Fruit fly (Drosophila melanogaster) whole organism, embryonic: ENCODE results near the gene CG31675.

Experiments
- Ada2b ChIP-seq: fragments of 200-800 bp; sonication (Bioruptor generic); IDR thresholded peaks from 2 replicates; pipeline ENCODE4 v1.3.6; 2022; ENCODE audit warnings: missing biosample characterization, missing genetic modification characterization
- Aef1 ChIP-seq: fragments of 200-800 bp; sonication (Bioruptor generic); IDR thresholded peaks from 3 replicates; pipeline ENCODE4 v1.3.6; 2022; ENCODE audit warnings: missing biosample characterization, missing genetic modification characterization
- CG10147 ChIP-seq: fragments of 200-800 bp; sonication (Bioruptor generic); optimal IDR thresholded peaks from 2 replicates; lab custom pipeline; 2019; ENCODE audit warnings: missing biosample characterization, mild to moderate bottlenecking, missing genetic modification characterization, moderate library complexity
- CG10979 ChIP-seq: fragments of 200-800 bp; sonication (Bioruptor generic); optimal IDR thresholded peaks from 2 replicates; lab custom pipeline; 2018; ENCODE audit warnings: missing biosample characterization, mild to moderate bottlenecking, missing genetic modification characterization, moderate library complexity
- CG13624 ChIP-seq: fragments of 200-800 bp; sonication (Bioruptor generic); optimal IDR thresholded peaks from 2 replicates; lab custom pipeline; 2016; ENCODE audit warnings: missing biosample characterization, missing genetic modification characterization
- CG15269 ChIP-seq: fragments of 200-800 bp; sonication (Bioruptor generic); optimal IDR thresholded peaks from 2 replicates; lab custom pipeline; 2018; ENCODE audit warnings: missing biosample characterization, mild to moderate bottlenecking, missing genetic modification characterization, moderate library complexity
- CG1603 ChIP-seq: fragments of 200-800 bp; sonication (Bioruptor generic); optimal IDR thresholded peaks from 2 replicates; lab custom pipeline; 2019; ENCODE audit warnings: missing biosample characterization, mild to moderate bottlenecking, missing genetic modification characterization, moderate library complexity
- CG17359 ChIP-seq: fragments of 200-800 bp; sonication (Bioruptor generic); optimal IDR thresholded peaks from 3 replicates; lab custom pipeline; 2018; ENCODE audit warnings: missing biosample characterization, mild to moderate bottlenecking, missing genetic modification characterization, moderate library complexity
- CG17612 ChIP-seq: fragments of 200-800 bp; sonication (Bioruptor generic); IDR thresholded peaks from 2 replicates; pipeline ENCODE4 v1.3.6; 2022; ENCODE audit warnings: missing biosample characterization, missing genetic modification characterization
- CG17829 ChIP-seq: fragments of 200-800 bp; optimal IDR thresholded peaks from 2 replicates; lab custom pipeline; 2019; ENCODE audit warnings: missing biosample characterization, mild to moderate bottlenecking, missing genetic modification characterization, moderate library complexity
- CG18262 ChIP-seq: fragments of 200-800 bp; optimal IDR thresholded peaks from 3 replicates; lab custom pipeline; 2019; ENCODE audit warnings: missing biosample characterization, mild to moderate bottlenecking, missing genetic modification characterization, moderate library complexity
- CG2712 ChIP-seq: fragments of 200-800 bp; optimal IDR thresholded peaks from 3 replicates; lab custom pipeline; 2019; ENCODE audit warnings: missing biosample characterization, mild to moderate bottlenecking, missing genetic modification characterization, moderate library complexity
- CG30020 ChIP-seq: fragments of 200-800 bp; optimal IDR thresholded peaks from 2 replicates; lab custom pipeline; 2019; ENCODE audit warnings: missing biosample characterization, mild to moderate bottlenecking, missing genetic modification characterization, moderate library complexity
- CG34224 ChIP-seq: fragments of 200-800 bp; sonication (Bioruptor generic); IDR thresholded peaks from 3 replicates; pipeline ENCODE4 v1.3.6; 2022; ENCODE audit warnings: missing biosample characterization, missing genetic modification characterization; ENCODE audit not compliant: partially characterized antibody
- CG42726 ChIP-seq: fragments of 200-800 bp; sonication (Bioruptor generic); IDR thresholded peaks from 2 replicates; pipeline ENCODE4 v1.3.6; 2022; ENCODE audit warnings: missing biosample characterization, missing genetic modification characterization; ENCODE audit not compliant: partially characterized antibody
- CG7745 ChIP-seq: fragments of 200-800 bp; sonication (Bioruptor generic); optimal IDR thresholded peaks from 2 replicates; lab custom pipeline; 2018; ENCODE audit warnings: missing biosample characterization, mild to moderate bottlenecking, missing genetic modification characterization, moderate library complexity
- CG7839 ChIP-seq: fragments of 200-800 bp; sonication (Bioruptor generic); optimal IDR thresholded peaks from 3 replicates; lab custom pipeline; 2018; ENCODE audit warnings: missing biosample characterization, mild to moderate bottlenecking, missing genetic modification characterization, moderate library complexity
- CG8944 ChIP-seq: fragments of 200-800 bp; sonication (Bioruptor generic); optimal IDR thresholded peaks from 3 replicates; lab custom pipeline; 2016; ENCODE audit warnings: missing biosample characterization, missing genetic modification characterization
- CG9876 ChIP-seq: fragments of 200-800 bp; sonication (Bioruptor generic); optimal IDR thresholded peaks from 2 replicates; lab custom pipeline; 2016; ENCODE audit warnings: missing biosample characterization, missing genetic modification characterization
- D19B ChIP-seq: fragments of 200-800 bp; sonication (Bioruptor generic); optimal IDR thresholded peaks from 2 replicates; lab custom pipeline; 2017; ENCODE audit warnings: missing biosample characterization, mild to moderate bottlenecking, missing genetic modification characterization
- Dek ChIP-seq: fragments of 200-800 bp; sonication (Bioruptor generic); optimal IDR thresholded peaks from 3 replicates; lab custom pipeline; 2019; ENCODE audit warnings: missing biosample characterization, mild to moderate bottlenecking, missing genetic modification characterization, moderate library complexity
- HLHmδ ChIP-seq: fragments of 200-800 bp; sonication (Bioruptor generic); optimal IDR thresholded peaks from 2 replicates; lab custom pipeline; 2018; ENCODE audit warnings: missing biosample characterization, mild to moderate bottlenecking, missing genetic modification characterization, moderate library complexity
- Hmx ChIP-seq: fragments of 200-800 bp; sonication (Bioruptor generic); optimal IDR thresholded peaks from 2 replicates; lab custom pipeline; 2016; ENCODE audit warnings: missing biosample characterization, missing genetic modification characterization
- Med ChIP-seq: fragments of 200-800 bp; sonication (Bioruptor generic); peaks from one replicate; lab custom pipeline; 2016; ENCODE audit warnings: missing biosample characterization, missing genetic modification characterization, mild to moderate bottlenecking, inconsistent platforms, moderate library complexity
- Myb ChIP-seq: fragments of 200-800 bp; sonication (Bioruptor generic); optimal IDR thresholded peaks from 2 replicates; lab custom pipeline; 2016; ENCODE audit warnings: missing biosample characterization, missing genetic modification characterization
- Trl ChIP-seq, 3 experiments: fragments of >200 bp in 2 of 3; fragments of 200-800 bp in 1 of 3; sonication (Bioruptor generic) in 1 of 3; optimal IDR thresholded peaks; 2 replicates in 1 of 3; 3 replicates in 2 of 3; lab custom pipeline; 2016 to 2017; ENCODE audit warnings: missing biosample characterization in 1 of 3, missing genetic modification characterization in 1 of 3
- Xrp1 ChIP-seq: fragments of 200-800 bp; sonication (Bioruptor generic); IDR thresholded peaks from 2 replicates; pipeline ENCODE4 v1.3.6; 2022; ENCODE audit warnings: missing biosample characterization, missing genetic modification characterization
- bbx ChIP-seq: fragments of 200-800 bp; sonication (Bioruptor generic); IDR thresholded peaks from 2 replicates; pipeline ENCODE4 v1.3.6; 2022; ENCODE audit warnings: missing biosample characterization, missing genetic modification characterization; ENCODE audit not compliant: partially characterized antibody
- bcd ChIP-seq: fragments of 200-800 bp; sonication (Bioruptor generic); optimal IDR thresholded peaks from 2 replicates; lab custom pipeline; 2017; ENCODE audit warnings: missing biosample characterization, mild to moderate bottlenecking, missing genetic modification characterization
- dan ChIP-seq: fragments of 200-800 bp; sonication (Bioruptor generic); IDR thresholded peaks from 2 replicates; pipeline ENCODE4 v1.3.6; 2022; ENCODE audit warnings: missing biosample characterization, missing genetic modification characterization
- dpn ChIP-seq, 2 experiments: fragments of 200-800 bp; sonication (Bioruptor generic); optimal IDR thresholded peaks; 3 replicates each; lab custom pipeline; 2016; ENCODE audit warnings: missing biosample characterization in 2 of 2, missing genetic modification characterization in 2 of 2
- dysf ChIP-seq: fragments of 200-800 bp; sonication (Bioruptor generic); IDR thresholded peaks from 3 replicates; pipeline ENCODE4 v1.3.6; 2022; ENCODE audit warnings: missing biosample characterization, missing genetic modification characterization
- eve ChIP-seq, 2 experiments: fragments of >200 bp; optimal IDR thresholded peaks; 2 replicates each; lab custom pipeline; 2017; ENCODE audit warnings: missing biosample characterization in 2 of 2, missing genetic modification characterization in 2 of 2
- fd102C ChIP-seq: fragments of 200-800 bp; sonication (Bioruptor generic); optimal IDR thresholded peaks from 2 replicates; lab custom pipeline; 2018; ENCODE audit warnings: missing biosample characterization, mild to moderate bottlenecking, missing genetic modification characterization, moderate library complexity
- gcm ChIP-seq: fragments of 200-800 bp; sonication (Bioruptor generic); optimal IDR thresholded peaks from 2 replicates; lab custom pipeline; 2019; ENCODE audit warnings: missing biosample characterization, mild to moderate bottlenecking, missing genetic modification characterization, moderate library complexity
- maf-S ChIP-seq: fragments of 200-800 bp; sonication (Bioruptor generic); optimal IDR thresholded peaks from 2 replicates; lab custom pipeline; 2016; ENCODE audit warnings: missing biosample characterization, missing genetic modification characterization
- mld ChIP-seq: fragments of 200-800 bp; sonication (Bioruptor generic); IDR thresholded peaks from 3 replicates; pipeline ENCODE4 v1.3.6; 2022; ENCODE audit warnings: missing biosample characterization, missing genetic modification characterization; ENCODE audit not compliant: partially characterized antibody
- nerfin-2 ChIP-seq: fragments of 200-800 bp; sonication (Bioruptor generic); IDR thresholded peaks from 2 replicates; pipeline ENCODE4 v1.3.6; 2022; ENCODE audit warnings: missing biosample characterization, missing genetic modification characterization; ENCODE audit not compliant: partially characterized antibody
- otp ChIP-seq: fragments of 200-800 bp; sonication (Bioruptor generic); IDR thresholded peaks from 3 replicates; pipeline ENCODE4, ENCODE4 v1.3.6; 2022; ENCODE audit warnings: missing biosample characterization, missing genetic modification characterization
- prd ChIP-seq, 3 experiments: fragments of >200 bp in 2 of 3; fragments of 200-800 bp in 1 of 3; sonication (Bioruptor generic) in 1 of 3; optimal IDR thresholded peaks in 2 of 3; IDR thresholded peaks in 1 of 3; 2 replicates in 2 of 3; 3 replicates in 1 of 3; pipeline versions ENCODE4 v1.3.6 to Lab custom; 2017 to 2022; ENCODE audit warnings: missing biosample characterization in 1 of 3, missing genetic modification characterization in 1 of 3
- stc ChIP-seq: fragments of 200-800 bp; sonication (Bioruptor generic); IDR thresholded peaks from 2 replicates; pipeline ENCODE4 v1.3.6; 2022; ENCODE audit warnings: missing biosample characterization, missing genetic modification characterization
- tap ChIP-seq: fragments of 200-800 bp; optimal IDR thresholded peaks from 3 replicates; lab custom pipeline; 2019; ENCODE audit warnings: missing biosample characterization, mild to moderate bottlenecking, missing genetic modification characterization, moderate library complexity
- tll ChIP-seq, 2 experiments: fragments of 200-800 bp in 1 of 2; fragments of >200 bp in 1 of 2; sonication (Bioruptor generic) in 1 of 2; optimal IDR thresholded peaks; 2 replicates each; lab custom pipeline; 2017 to 2019; ENCODE audit warnings: missing biosample characterization in 2 of 2, missing genetic modification characterization in 2 of 2, mild to moderate bottlenecking in 1 of 2, moderate library complexity in 1 of 2
- tna ChIP-seq: fragments of 200-800 bp; sonication (Bioruptor generic); IDR thresholded peaks from 2 replicates; pipeline ENCODE4 v1.3.6; 2022; ENCODE audit warnings: missing biosample characterization, missing genetic modification characterization; ENCODE audit not compliant: partially characterized antibody
- ttk ChIP-seq: fragments of 200-800 bp; sonication (Bioruptor generic); IDR thresholded peaks from 2 replicates; pipeline ENCODE4 v2.1.2; 2022; ENCODE audit warnings: missing biosample characterization, missing genetic modification characterization

CG31675 gene

dm6 chr2L:20881353-20882079 lies 14.0 kb downstream of the CG31675 start (continued):
- peak; percentile 69 for TF ChIP-seq CG13624 (GFP tag; lab: Kevin White, UChicago)
- no peak for TF ChIP-seq nerfin-2
- TF ChIP-seq eve (GFP tag; optimal IDR thresholded peaks at IDR 0.05; lab: Kevin White, UChicago), result peak in 1 of 2 experiments; percentile 53
- TF ChIP-seq CG17612, result peak; percentile 30; the same call in 1 of the 2 replicates
- peak; percentile 44 for TF ChIP-seq Myb (GFP tag; lab: Kevin White, UChicago)
- TF ChIP-seq CG34224, result no peak
- no peak for TF ChIP-seq CG1603 (tag; lab: Kevin White, UChicago)
- no peak for TF ChIP-seq CG42726 (GFP tag; lab: Robert Waterston, UW)
- peak; percentile 6 for TF ChIP-seq CG10979 (tag; lab: Kevin White, UChicago)
- peak; percentile 54; the same call in 2 of the 3 replicates for TF ChIP-seq Aef1 (GFP tag; lab: Robert Waterston, UW)
- no peak for TF ChIP-seq tap
- peak; percentile 94 for TF ChIP-seq Med
- peak; percentile 71 for TF ChIP-seq dysf (GFP tag; lab: Robert Waterston, UW)
- no peak for TF ChIP-seq fd102C
- TF ChIP-seq Xrp1 (GFP tag; lab: Robert Waterston, UW), result peak; percentile 37; the same call in 1 of the 2 replicates
- TF ChIP-seq Dek (tag; lab: Kevin White, UChicago), result peak; percentile 31
- no peak for TF ChIP-seq bbx (GFP tag; lab: Robert Waterston, UW)
- TF ChIP-seq stc (GFP tag; lab: Robert Waterston, UW), result no peak; the same call in 1 of the 2 replicates
- TF ChIP-seq bcd (GFP tag; lab: Kevin White, UChicago), result peak; percentile 50
- peak; percentile 22 for TF ChIP-seq CG10147
- TF ChIP-seq Trl (optimal IDR thresholded peaks at IDR 0.05; lab: Kevin White, UChicago), result no peak
- TF ChIP-seq Trl (GFP tag; optimal IDR thresholded peaks at IDR 0.05; lab: Kevin White, UChicago), result peak; percentile 13
- TF ChIP-seq CG30020, result no peak
- peak; percentile 40 for TF ChIP-seq CG8944 (GFP tag; lab: Kevin White, UChicago)
- TF ChIP-seq tll (GFP tag; optimal IDR thresholded peaks at IDR 0.05; lab: Kevin White, UChicago), result no peak
- TF ChIP-seq CG7745 (tag; lab: Kevin White, UChicago), result no peak
- TF ChIP-seq CG18262 (tag; lab: Kevin White, UChicago), result peak; percentile 13
- TF ChIP-seq Ada2b, result peak; percentile 31; the same call in 1 of the 2 replicates
- TF ChIP-seq CG17359, result peak; percentile 26
- TF ChIP-seq tna (GFP tag; lab: Robert Waterston, UW), result no peak
- TF ChIP-seq dpn (GFP tag; optimal IDR thresholded peaks at IDR 0.05; lab: Kevin White, UChicago), result peak; percentile 50 to 59
- TF ChIP-seq CG7839 (tag; lab: Kevin White, UChicago), result peak; percentile 65
- TF ChIP-seq dan (GFP tag; lab: Robert Waterston, UW), result no peak
- TF ChIP-seq mld (GFP tag; lab: Robert Waterston, UW), result no peak
- TF ChIP-seq D19B (GFP tag; lab: Kevin White, UChicago), result peak; percentile 31
- peak; percentile 48; the same call in 1 of the 3 replicates for TF ChIP-seq otp (GFP tag; lab: Robert Waterston, UW)
- TF ChIP-seq gcm, result no peak
- no peak for TF ChIP-seq maf-S
- TF ChIP-seq CG15269 (tag; lab: Kevin White, UChicago), result peak; percentile 54
- no peak for TF ChIP-seq prd (optimal IDR thresholded peaks at IDR 0.05; lab: Kevin White, UChicago)
- TF ChIP-seq prd (GFP tag; IDR thresholded peaks at IDR 0.05; lab: Robert Waterston, UW), result peak; percentile 74
- no peak for TF ChIP-seq CG17829 (tag; lab: Kevin White, UChicago)
- no peak for TF ChIP-seq Hmx (GFP tag; lab: Kevin White, UChicago)
- TF ChIP-seq ttk (GFP tag; lab: Robert Waterston, UW), result no peak
- TF ChIP-seq CG2712 (tag; lab: Kevin White, UChicago), result peak; percentile 33
- peak; percentile 54 for TF ChIP-seq HLHmδ (GFP tag; lab: Kevin White, UChicago)
- no peak for TF ChIP-seq CG9876 (GFP tag; lab: Kevin White, UChicago)
